Fruit fly (Drosophila melanogaster) whole organism, prepupa: Measurements from ENCODE around the gene Pde6.

ENCODE experiments used
- Blimp-1 ChIP-seq: fragments of 200-800 bp; sonication (Bioruptor generic); optimal IDR thresholded peaks from 3 replicates; lab custom pipeline; 2017; ENCODE audit warnings: missing biosample characterization, missing genetic modification characterization, mild to moderate bottlenecking, moderate library complexity, missing genetic modification reagents
- CG10631 ChIP-seq: fragments of 200-800 bp; sonication (Bioruptor generic); optimal IDR thresholded peaks from 2 replicates; lab custom pipeline; 2016; ENCODE audit warnings: missing biosample characterization, missing genetic modification characterization
- CG10669 ChIP-seq: fragments of 200-800 bp; sonication (Bioruptor generic); optimal IDR thresholded peaks from 3 replicates; lab custom pipeline; 2018; ENCODE audit warnings: missing biosample characterization, mild to moderate bottlenecking, missing genetic modification characterization, moderate library complexity
- CG11762 ChIP-seq: fragments of 200-800 bp; sonication (Bioruptor generic); optimal IDR thresholded peaks from 3 replicates; lab custom pipeline; 2016; ENCODE audit warnings: missing biosample characterization, missing genetic modification characterization; ENCODE audit not compliant: insufficient read depth
- CG11902 ChIP-seq: fragments of 200-800 bp; sonication (Bioruptor generic); optimal IDR thresholded peaks from 3 replicates; lab custom pipeline; 2016; ENCODE audit warnings: missing biosample characterization, missing genetic modification characterization
- CG15336 ChIP-seq: fragments of 200-800 bp; sonication (Bioruptor generic); IDR thresholded peaks from 2 replicates; pipeline ENCODE4 v1.3.6; 2022; ENCODE audit warnings: missing biosample characterization, missing genetic modification characterization
- CG1621 ChIP-seq: fragments of 200-800 bp; sonication (Bioruptor generic); optimal IDR thresholded peaks from 3 replicates; lab custom pipeline; 2018; ENCODE audit warnings: missing biosample characterization, mild to moderate bottlenecking, missing genetic modification characterization
- CG3032 ChIP-seq: fragments of 200-800 bp; optimal IDR thresholded peaks from 2 replicates; lab custom pipeline; 2019; ENCODE audit warnings: missing biosample characterization, mild to moderate bottlenecking, missing genetic modification characterization, moderate library complexity
- CG32006 ChIP-seq: fragments of 200-800 bp; sonication (Bioruptor generic); optimal IDR thresholded peaks from 3 replicates; lab custom pipeline; 2017; ENCODE audit warnings: missing biosample characterization, mild to moderate bottlenecking, missing genetic modification characterization
- CG34406 ChIP-seq: fragments of 200-800 bp; sonication (Bioruptor generic); optimal IDR thresholded peaks from 3 replicates; lab custom pipeline; 2016; ENCODE audit warnings: missing biosample characterization, missing genetic modification characterization
- CG3919 ChIP-seq: fragments of 200-800 bp; sonication (Bioruptor generic); optimal IDR thresholded peaks from 3 replicates; lab custom pipeline; 2016; ENCODE audit warnings: missing biosample characterization, missing genetic modification characterization
- CG4318 ChIP-seq: fragments of 200-800 bp; sonication (Bioruptor generic); optimal IDR thresholded peaks from 3 replicates; lab custom pipeline; 2017; ENCODE audit warnings: missing biosample characterization, mild to moderate bottlenecking, missing genetic modification characterization
- CG6163 ChIP-seq: fragments of 200-800 bp; sonication (Bioruptor generic); IDR thresholded peaks from 3 replicates; pipeline ENCODE4 v1.3.6; 2022; ENCODE audit warnings: missing biosample characterization, missing genetic modification characterization
- CG6276 ChIP-seq: fragments of 200-800 bp; sonication (Bioruptor generic); optimal IDR thresholded peaks from 2 replicates; lab custom pipeline; 2017; ENCODE audit warnings: missing biosample characterization, mild to moderate bottlenecking, missing genetic modification characterization
- CG6792 ChIP-seq: fragments of 200-800 bp; sonication (Bioruptor generic); optimal IDR thresholded peaks from 3 replicates; lab custom pipeline; 2016; ENCODE audit warnings: missing biosample characterization, missing genetic modification characterization
- CG6808 ChIP-seq: fragments of 200-800 bp; sonication (Bioruptor generic); optimal IDR thresholded peaks from 3 replicates; lab custom pipeline; 2017; ENCODE audit warnings: missing biosample characterization, missing genetic modification characterization, mild to moderate bottlenecking, moderate library complexity, missing genetic modification reagents
- CG6854 ChIP-seq: fragments of 200-800 bp; sonication (Bioruptor generic); optimal IDR thresholded peaks from 2 replicates; lab custom pipeline; 2017; ENCODE audit warnings: missing biosample characterization, mild to moderate bottlenecking, missing genetic modification characterization
- CG8119 ChIP-seq: fragments of 200-800 bp; sonication (Bioruptor generic); IDR thresholded peaks from 3 replicates; pipeline ENCODE4 v1.3.6; 2022; ENCODE audit warnings: missing biosample characterization, missing genetic modification characterization
- CG8319 ChIP-seq: fragments of 200-800 bp; sonication (Bioruptor generic); optimal IDR thresholded peaks from 3 replicates; lab custom pipeline; 2016; ENCODE audit warnings: missing biosample characterization, missing genetic modification characterization
- CG9139 ChIP-seq: fragments of 200-800 bp; sonication (Bioruptor generic); optimal IDR thresholded peaks from 3 replicates; lab custom pipeline; 2017; ENCODE audit warnings: missing biosample characterization, mild to moderate bottlenecking, missing genetic modification characterization
- Ets21C ChIP-seq: fragments of 200-800 bp; sonication (Bioruptor generic); optimal IDR thresholded peaks from 3 replicates; lab custom pipeline; 2016; ENCODE audit warnings: missing biosample characterization, missing genetic modification characterization
- Ets96B ChIP-seq: fragments of 200-800 bp; optimal IDR thresholded peaks from 2 replicates; lab custom pipeline; 2019; ENCODE audit warnings: missing biosample characterization, mild to moderate bottlenecking, missing genetic modification characterization, moderate library complexity
- Gug ChIP-seq: fragments of 200-800 bp; sonication (Bioruptor generic); IDR thresholded peaks from 2 replicates; pipeline ENCODE4 v1.3.6; 2022; ENCODE audit warnings: missing biosample characterization, missing genetic modification characterization
- Hr38 ChIP-seq: sonication (Bioruptor generic); optimal IDR thresholded peaks from 2 replicates; lab custom pipeline; 2016; ENCODE audit warnings: missing biosample characterization, missing genetic modification characterization
- Hr39 ChIP-seq: fragments of 200-800 bp; sonication (Bioruptor generic); optimal IDR thresholded peaks from 2 replicates; lab custom pipeline; 2016; ENCODE audit warnings: missing biosample characterization, missing genetic modification characterization
- Hr4 ChIP-seq: fragments of 200-800 bp; sonication (Bioruptor generic); optimal IDR thresholded peaks from 3 replicates; lab custom pipeline; 2016; ENCODE audit warnings: missing biosample characterization, missing genetic modification characterization
- Lpt ChIP-seq: fragments of 200-800 bp; sonication (Bioruptor generic); optimal IDR thresholded peaks from 3 replicates; lab custom pipeline; 2016; ENCODE audit warnings: missing biosample characterization, missing genetic modification characterization
- OdsH ChIP-seq: fragments of 200-800 bp; sonication (Bioruptor generic); optimal IDR thresholded peaks from 3 replicates; lab custom pipeline; 2016; ENCODE audit warnings: missing biosample characterization, missing genetic modification characterization
- Sox102F ChIP-seq: fragments of 200-800 bp; sonication (Bioruptor generic); optimal IDR thresholded peaks from 2 replicates; lab custom pipeline; 2016; ENCODE audit warnings: missing biosample characterization, mild to moderate bottlenecking, missing genetic modification characterization
- Sox14 ChIP-seq: fragments of 200-800 bp; sonication (Bioruptor generic); optimal IDR thresholded peaks from 3 replicates; lab custom pipeline; 2016; ENCODE audit warnings: missing biosample characterization, missing genetic modification characterization
- Sox15 ChIP-seq: fragments of 200-800 bp; sonication (Bioruptor generic); optimal IDR thresholded peaks from 3 replicates; lab custom pipeline; 2016; ENCODE audit warnings: missing biosample characterization, missing genetic modification characterization
- achi ChIP-seq: fragments of 200-800 bp; sonication (Bioruptor generic); optimal IDR thresholded peaks from 3 replicates; lab custom pipeline; 2016; ENCODE audit warnings: missing biosample characterization, missing genetic modification characterization
- cyc ChIP-seq: fragments of 200-800 bp; sonication (Bioruptor generic); optimal IDR thresholded peaks from 3 replicates; lab custom pipeline; 2016; ENCODE audit warnings: missing biosample characterization, missing genetic modification characterization
- dac ChIP-seq: fragments of 200-800 bp; sonication (Bioruptor generic); optimal IDR thresholded peaks from 2 replicates; lab custom pipeline; 2017; ENCODE audit warnings: missing biosample characterization, mild to moderate bottlenecking, missing genetic modification characterization
- dsx ChIP-seq: fragments of 200-800 bp; optimal IDR thresholded peaks from 3 replicates; lab custom pipeline; 2019; ENCODE audit warnings: missing biosample characterization, mild to moderate bottlenecking, missing genetic modification characterization, moderate library complexity; ENCODE audit not compliant: poor library complexity, severe bottlenecking
- eg ChIP-seq: fragments of 200-800 bp; sonication (Bioruptor generic); IDR thresholded peaks from 3 replicates; pipeline ENCODE4 v1.3.6; 2022; ENCODE audit warnings: missing biosample characterization, missing genetic modification characterization
- fkh ChIP-seq: fragments of 200-800 bp; sonication (Bioruptor generic); optimal IDR thresholded peaks from 3 replicates; lab custom pipeline; 2017; ENCODE audit warnings: missing biosample characterization, mild to moderate bottlenecking, missing genetic modification characterization, moderate library complexity
- lz ChIP-seq: fragments of 200-800 bp; sonication (Bioruptor generic); optimal IDR thresholded peaks from 3 replicates; lab custom pipeline; 2016; ENCODE audit warnings: missing biosample characterization, missing genetic modification characterization
- pdm3 ChIP-seq: fragments of 200-800 bp; sonication (Bioruptor generic); optimal IDR thresholded peaks from 3 replicates; lab custom pipeline; 2016; ENCODE audit warnings: missing biosample characterization, missing genetic modification characterization
- salr ChIP-seq, 2 experiments: fragments of 200-800 bp; sonication (Bioruptor generic); optimal IDR thresholded peaks; 3 replicates each; lab custom pipeline; 2016 to 2018; ENCODE audit warnings: missing biosample characterization in 2 of 2, missing genetic modification characterization in 2 of 2, mild to moderate bottlenecking in 1 of 2
- spab ChIP-seq: fragments of 200-800 bp; sonication (Bioruptor generic); optimal IDR thresholded peaks from 2 replicates; lab custom pipeline; 2017; ENCODE audit warnings: missing biosample characterization, mild to moderate bottlenecking, missing genetic modification characterization, missing genetic modification reagents
- ss ChIP-seq, 2 experiments: fragments of 200-800 bp; sonication (Bioruptor generic); optimal IDR thresholded peaks; 2 replicates in 1 of 2; 3 replicates in 1 of 2; lab custom pipeline; 2017 to 2018; ENCODE audit warnings: mild to moderate bottlenecking in 2 of 2, missing biosample characterization in 2 of 2, missing genetic modification characterization in 2 of 2, moderate library complexity in 1 of 2
- svp ChIP-seq: fragments of 200-800 bp; sonication (Bioruptor generic); peaks from one replicate; lab custom pipeline; 2016; ENCODE audit warnings: missing biosample characterization, missing genetic modification characterization
- topi ChIP-seq: fragments of 200-800 bp; sonication (Bioruptor generic); optimal IDR thresholded peaks from 3 replicates; lab custom pipeline; 2016; ENCODE audit warnings: missing biosample characterization, missing genetic modification characterization
- vri ChIP-seq: fragments of 200-800 bp; sonication (Bioruptor generic); optimal IDR thresholded peaks from 3 replicates; lab custom pipeline; 2016; ENCODE audit warnings: missing biosample characterization, mild to moderate bottlenecking, missing genetic modification characterization

The Pde6 gene

DNA sequence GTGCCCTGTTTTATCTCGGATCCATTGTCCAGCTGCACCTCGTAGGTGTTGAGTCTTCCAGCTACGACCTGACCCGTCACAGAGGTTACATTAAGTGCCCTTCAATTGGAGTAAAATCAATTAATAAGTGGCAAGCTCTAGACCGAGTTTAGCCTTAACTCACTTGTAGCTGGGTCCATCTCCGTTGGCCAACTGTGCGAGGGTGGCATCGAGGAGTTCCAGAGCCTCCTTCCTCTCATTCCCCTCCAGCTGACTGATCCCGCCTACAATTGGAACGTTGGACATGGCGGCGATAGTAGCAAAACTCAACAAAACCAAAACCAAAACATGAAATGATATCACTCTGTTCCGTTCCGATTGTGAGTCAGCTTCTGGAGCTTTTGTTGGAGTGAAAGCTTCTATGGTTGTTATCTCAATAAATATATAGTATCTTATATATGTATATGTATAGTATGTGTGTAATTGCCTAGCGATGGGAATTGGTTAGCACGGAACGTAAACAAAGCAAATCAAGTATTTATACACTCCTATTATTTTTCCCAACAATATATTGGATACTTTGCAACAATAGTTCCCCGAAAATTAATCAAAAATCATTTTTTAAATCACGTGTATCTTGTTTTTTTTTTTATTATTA lies 10.5 kb upstream of the Pde6 start, which contains the start of gene CG8066 (continued):
- TF ChIP-seq CG9139 (GFP tag; lab: Kevin White, UChicago) (no peak), salr (GFP tag; optimal IDR thresholded peaks at IDR 0.05; lab: Kevin White, UChicago) (no peak), OdsH (GFP tag; lab: Kevin White, UChicago) (no peak), CG10669 (no peak), CG34406 (GFP tag; lab: Kevin White, UChicago) (peak; percentile 9), topi (GFP tag; lab: Kevin White, UChicago) (no peak), CG4318 (GFP tag; lab: Kevin White, UChicago) (no peak), CG8119 (GFP tag; lab: Robert Waterston, UW) (peak; percentile 48; the same call in 2 of the 3 replicates), CG32006 (GFP tag; lab: Kevin White, UChicago) (peak; percentile 21), CG8319 (GFP tag; lab: Kevin White, UChicago) (no peak), CG6792 (GFP tag; lab: Kevin White, UChicago) (no peak), vri (GFP tag; lab: Kevin White, UChicago) (peak; percentile 22), Sox15 (GFP tag; lab: Kevin White, UChicago) (no peak), Hr39 (GFP tag; lab: Kevin White, UChicago) (no peak), CG15336 (peak; percentile 39; the same call in 1 of the 2 replicates), CG6854 (GFP tag; lab: Kevin White, UChicago) (no peak), Blimp-1 (no peak), CG3032 (tag; lab: Kevin White, UChicago) (no peak), Gug (GFP tag; lab: Robert Waterston, UW) (no peak), Sox102F (GFP tag; lab: Kevin White, UChicago) (peak; percentile 12), lz (GFP tag; lab: Kevin White, UChicago) (no peak), achi (peak; percentile 48), svp (GFP tag; lab: Kevin White, UChicago) (peak; percentile 72), CG3919 (peak; percentile 9), pdm3 (no peak), CG11902 (GFP tag; lab: Kevin White, UChicago) (no peak), CG6163 (GFP tag; lab: Robert Waterston, UW) (0 out of 3 replicates have a peak, but pooled peaks have one; percentile 10), CG1621 (tag; lab: Kevin White, UChicago) (no peak), CG6808 (GFP tag; lab: Kevin White, UChicago) (no peak), Lpt (GFP tag; lab: Kevin White, UChicago) (no peak), fkh (GFP tag; lab: Kevin White, UChicago) (peak; percentile 93), Ets21C (GFP tag; lab: Kevin White, UChicago) (no peak), CG10631 (peak; percentile 1), Ets96B (tag; lab: Kevin White, UChicago) (no peak), cyc (GFP tag; lab: Kevin White, UChicago) (no peak), Hr38 (GFP tag; lab: Kevin White, UChicago) (no peak), spab (no peak), dac (GFP tag; lab: Kevin White, UChicago) (no peak), eg (GFP tag; lab: Robert Waterston, UW) (no peak), ss (GFP tag; optimal IDR thresholded peaks at IDR 0.05; lab: Kevin White, UChicago) (peak in 1 of 2 experiments; percentile 7)

DNA sequence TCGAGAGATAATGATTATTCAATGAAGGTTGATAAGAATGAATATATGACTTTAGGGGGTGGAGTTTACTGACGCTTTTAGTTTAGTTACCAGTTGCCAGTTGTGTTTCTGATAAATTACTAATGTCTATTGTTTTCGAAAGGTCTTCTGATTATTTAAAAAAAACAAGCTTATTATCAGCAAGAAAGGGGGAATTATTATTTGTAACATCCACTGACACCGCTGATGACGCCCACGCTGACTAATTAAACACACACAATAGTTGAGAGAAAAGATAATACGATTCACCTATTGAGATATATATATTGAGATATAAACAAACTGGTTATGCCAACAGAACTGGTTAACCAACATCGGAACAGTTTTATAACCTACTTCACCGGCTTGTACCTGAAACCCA lies 9.7 kb upstream of the Pde6 start:
- TF ChIP-seq dsx (GFP tag; lab: Kevin White, UChicago), result no peak
- no peak for TF ChIP-seq CG11762
- no peak for TF ChIP-seq Hr4 (GFP tag; lab: Kevin White, UChicago)
- no peak for TF ChIP-seq CG9139 (GFP tag; lab: Kevin White, UChicago)
- TF ChIP-seq Blimp-1, result no peak
- no peak for TF ChIP-seq CG6276
- TF ChIP-seq eg (GFP tag; lab: Robert Waterston, UW), result no peak
- no peak for TF ChIP-seq CG6792 (GFP tag; lab: Kevin White, UChicago)
- no peak for TF ChIP-seq fkh (GFP tag; lab: Kevin White, UChicago)
- TF ChIP-seq Hr38 (GFP tag; lab: Kevin White, UChicago), result no peak
- no peak for TF ChIP-seq Hr39 (GFP tag; lab: Kevin White, UChicago)
- TF ChIP-seq Ets96B (tag; lab: Kevin White, UChicago), result no peak
- TF ChIP-seq salr (GFP tag; optimal IDR thresholded peaks at IDR 0.05; lab: Kevin White, UChicago), result no peak
- TF ChIP-seq Sox14, result no peak
